Fruit fly (Drosophila melanogaster) whole organism: ENCODE measurements around the gene CG46435.

Source experiments
- CG8478 ChIP-seq: fragments of >200 bp; optimal IDR thresholded peaks from 2 replicates; lab custom pipeline; 2018; ENCODE audit warnings: inconsistent platforms
- Dll ChIP-seq: fragments of >200 bp; optimal IDR thresholded peaks from 2 replicates; lab custom pipeline; 2017
- EcR ChIP-seq, 2 experiments: fragments of >200 bp; optimal IDR thresholded peaks; 2 replicates each; lab custom pipeline; 2017; ENCODE audit warnings: missing biosample characterization in 2 of 2, missing genetic modification characterization in 2 of 2, missing genetic modification reagents in 2 of 2
- pan ChIP-seq: fragments of >200 bp; optimal IDR thresholded peaks from 2 replicates; lab custom pipeline; 2017
- psq ChIP-seq: fragments of >200 bp; optimal IDR thresholded peaks from 2 replicates; lab custom pipeline; 2017
- usp ChIP-seq: fragments of >200 bp; optimal IDR thresholded peaks from 2 replicates; lab custom pipeline; 2017; ENCODE audit warnings: missing biosample characterization, missing genetic modification characterization, mixed read lengths

The CG46435 gene

DNA sequence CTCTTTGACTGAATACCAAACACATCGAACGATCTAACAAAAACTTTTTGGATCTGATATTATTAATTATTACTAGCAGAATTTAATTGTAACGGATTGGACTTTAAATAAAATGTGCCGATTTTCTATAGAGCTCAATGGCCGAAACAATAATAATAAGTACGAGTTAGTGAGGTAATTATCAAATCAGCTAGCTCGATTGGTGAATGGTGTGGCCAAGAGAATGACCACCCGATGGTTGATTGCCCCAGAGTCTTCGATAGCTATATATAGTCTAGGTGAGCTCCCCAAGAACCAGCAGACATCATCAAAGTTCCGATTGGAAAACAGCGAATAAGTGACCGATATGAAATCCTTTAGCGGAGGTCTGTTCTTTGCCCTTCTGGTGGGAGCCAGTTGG lies 25.6 kb upstream of the CG46435 start, which contains the start of gene Cpr76Bb:
TSS of gene Cpr76Bb (plus strand) at position 301 of the 400 bp plus-strand sequence.
- no peak for TF ChIP-seq pan
- no peak for TF ChIP-seq psq (lab: Kevin White, UChicago)
- no peak for TF ChIP-seq CG8478
- TF ChIP-seq Dll (lab: Kevin White, UChicago), result no peak
- TF ChIP-seq usp (GFP tag; lab: Kevin White, UChicago), result no peak
- no peak for TF ChIP-seq EcR (GFP tag; optimal IDR thresholded peaks at IDR 0.05; lab: Kevin White, UChicago)

DNA sequence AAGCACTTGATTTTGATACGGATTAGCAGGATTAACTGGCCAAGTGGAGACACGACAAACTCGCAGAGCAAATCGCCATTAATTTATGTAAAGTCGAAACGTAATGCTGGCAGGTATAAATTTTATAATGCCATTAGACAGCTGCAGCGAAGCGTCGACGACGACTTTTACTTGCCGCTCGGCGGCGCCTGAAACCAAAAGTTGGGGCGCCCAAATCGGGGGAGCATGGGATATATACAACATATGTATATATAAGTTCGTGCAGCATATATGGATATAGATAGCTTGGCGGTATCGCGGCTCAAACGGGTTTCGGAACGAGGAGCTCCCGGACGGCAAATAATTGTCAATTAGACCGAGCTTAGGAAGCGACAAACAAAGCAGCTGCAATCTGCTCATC lies 24.3 kb upstream of the CG46435 start, which contains the start of gene Cpr76Bc:
TSS of gene Cpr76Bc (plus strand) at position 301 of the 400 bp plus-strand sequence.
- TF ChIP-seq psq (lab: Kevin White, UChicago) (no peak), pan (no peak), EcR (GFP tag; optimal IDR thresholded peaks at IDR 0.05; lab: Kevin White, UChicago) (no peak), CG8478 (no peak), usp (GFP tag; lab: Kevin White, UChicago) (no peak), Dll (lab: Kevin White, UChicago) (no peak)

DNA sequence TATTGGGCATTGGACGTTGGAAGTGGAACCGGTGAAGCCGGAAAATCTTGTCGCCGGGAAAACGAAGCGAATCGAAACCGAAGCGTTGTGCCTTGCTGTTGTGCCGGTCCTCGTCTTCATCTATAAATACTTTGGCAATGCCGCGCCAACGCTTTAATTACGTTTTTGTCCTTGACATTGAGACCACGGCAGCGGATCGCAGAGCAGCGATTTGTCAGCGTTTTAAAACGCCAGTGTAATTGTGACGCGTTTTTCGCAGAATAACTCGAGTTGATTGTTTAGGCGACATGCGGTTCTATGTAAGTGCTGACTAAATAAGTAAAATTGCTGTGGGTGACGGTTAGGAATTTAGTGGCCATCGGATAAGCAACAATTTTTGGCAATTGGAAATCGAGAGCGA lies 23.8 kb upstream of the CG46435 start:
- TF ChIP-seq Dll (lab: Kevin White, UChicago) (no peak), usp (GFP tag; lab: Kevin White, UChicago) (no peak), pan (no peak), EcR (GFP tag; optimal IDR thresholded peaks at IDR 0.05; lab: Kevin White, UChicago) (no peak), psq (lab: Kevin White, UChicago) (no peak), CG8478 (no peak)

DNA sequence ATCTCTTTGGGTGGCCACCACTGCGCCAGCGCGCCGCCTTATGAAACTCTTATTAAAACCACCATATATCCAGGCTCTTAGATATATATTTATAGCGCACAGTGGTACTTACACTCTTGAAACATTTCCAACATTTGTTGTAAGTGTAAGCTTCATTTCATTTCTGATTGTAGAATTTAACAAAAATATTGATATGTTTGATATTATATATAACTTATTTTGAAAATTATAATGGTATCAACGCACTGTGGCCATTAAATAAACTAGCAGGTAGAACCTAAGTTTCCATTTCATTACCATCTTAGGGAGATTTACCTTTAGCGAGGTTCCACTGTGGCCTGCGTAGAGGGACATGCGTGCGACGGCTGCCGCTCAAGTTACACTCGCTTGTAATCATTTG lies 20.2 kb upstream of the CG46435 start:
- TF ChIP-seq psq (lab: Kevin White, UChicago), result no peak
- no peak for TF ChIP-seq CG8478
- no peak for TF ChIP-seq EcR (GFP tag; optimal IDR thresholded peaks at IDR 0.05; lab: Kevin White, UChicago)
- TF ChIP-seq Dll (lab: Kevin White, UChicago), result no peak
- no peak for TF ChIP-seq pan
- no peak for TF ChIP-seq usp (GFP tag; lab: Kevin White, UChicago)

DNA sequence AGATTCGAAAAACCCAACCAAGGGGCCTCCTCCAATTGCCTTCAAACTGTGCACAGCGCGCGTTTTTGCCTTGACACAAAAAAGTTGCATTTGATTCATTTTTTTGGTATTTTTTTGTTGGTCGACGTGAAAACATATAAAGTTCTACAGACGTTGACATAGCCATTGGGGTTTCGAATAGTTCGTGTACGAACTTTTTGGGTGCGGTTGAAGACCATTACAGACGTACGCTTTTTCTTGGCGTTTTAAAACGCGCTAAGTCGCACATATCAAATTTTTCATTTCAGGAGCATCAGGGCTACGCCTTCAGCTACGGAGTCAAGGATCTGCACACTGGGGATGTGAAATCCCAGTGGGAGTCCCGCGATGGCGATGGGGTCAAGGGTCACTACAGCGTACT lies 19.2 kb upstream of the CG46435 start:
- TF ChIP-seq psq (lab: Kevin White, UChicago), result no peak
- TF ChIP-seq usp (GFP tag; lab: Kevin White, UChicago), result no peak
- TF ChIP-seq pan, result no peak
- no peak for TF ChIP-seq Dll (lab: Kevin White, UChicago)
- no peak for TF ChIP-seq EcR (GFP tag; optimal IDR thresholded peaks at IDR 0.05; lab: Kevin White, UChicago)
- TF ChIP-seq CG8478, result no peak

DNA sequence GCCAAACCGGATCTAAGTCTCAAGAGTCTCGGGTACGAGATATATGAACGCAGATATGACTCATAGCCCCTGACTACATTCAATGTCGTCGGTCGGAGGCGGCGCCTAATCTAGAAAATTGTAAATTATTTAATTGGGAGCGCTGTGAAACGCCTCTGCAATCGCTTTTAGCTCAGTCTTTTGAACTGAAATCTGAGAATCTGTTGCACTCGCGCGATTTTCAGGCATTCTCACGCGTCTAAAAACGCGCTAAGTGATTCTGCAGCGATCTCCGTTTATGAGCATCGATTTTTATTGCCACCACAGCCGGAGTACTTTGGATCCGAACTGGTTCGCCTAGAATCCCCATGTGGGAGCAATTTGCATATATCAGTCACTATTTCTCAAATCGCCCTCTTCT lies 16.4 kb upstream of the CG46435 start:
- TF ChIP-seq EcR (GFP tag; optimal IDR thresholded peaks at IDR 0.05; lab: Kevin White, UChicago) (no peak), psq (lab: Kevin White, UChicago) (no peak), pan (no peak), Dll (lab: Kevin White, UChicago) (no peak), usp (GFP tag; lab: Kevin White, UChicago) (no peak), CG8478 (no peak)

DNA sequence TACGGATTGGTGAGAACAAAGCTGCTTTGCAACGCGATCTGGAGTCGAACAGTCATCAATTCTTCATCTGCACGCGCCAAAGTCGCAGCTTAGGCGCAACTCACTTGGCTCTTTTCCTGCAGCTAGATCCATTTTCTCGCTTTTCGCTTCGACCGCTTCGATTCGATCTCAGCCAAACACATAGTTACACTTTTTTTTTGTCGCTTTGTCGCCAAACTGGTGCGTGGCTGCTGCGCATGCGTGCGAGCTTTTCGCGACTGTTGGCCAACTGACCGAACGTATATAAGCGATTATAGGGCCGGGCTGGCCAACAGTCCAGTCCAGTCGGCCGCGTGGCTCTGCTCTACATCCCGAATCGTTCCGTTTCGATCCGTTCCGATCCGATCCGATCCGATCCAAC lies 12.5 kb upstream of the CG46435 start, which contains the start of gene Cpr76Bd:
TSS of gene Cpr76Bd (plus strand) at position 301 of the 400 bp plus-strand sequence.
- TF ChIP-seq pan (no peak), CG8478 (no peak), psq (lab: Kevin White, UChicago) (no peak), usp (GFP tag; lab: Kevin White, UChicago) (no peak), Dll (lab: Kevin White, UChicago) (no peak), EcR (GFP tag; optimal IDR thresholded peaks at IDR 0.05; lab: Kevin White, UChicago) (no peak)

DNA sequence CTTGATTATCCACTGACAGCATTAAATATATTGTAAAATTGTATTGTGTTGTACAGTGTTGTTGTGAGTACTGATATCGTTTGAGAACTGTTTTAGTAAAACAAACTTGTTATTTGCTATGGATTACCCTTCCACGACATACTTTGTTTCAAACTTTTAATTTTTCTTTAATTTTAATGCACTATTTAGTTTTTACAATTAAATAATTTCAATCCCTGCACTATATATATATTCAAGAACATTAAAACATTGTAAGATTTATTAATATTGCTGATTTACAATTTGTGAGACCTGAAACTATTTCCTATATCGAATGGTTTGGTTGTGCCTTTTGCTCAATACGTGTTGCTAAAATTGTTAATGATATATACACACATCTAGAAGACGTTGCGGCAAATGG lies 805 bp upstream of the CG46435 start, which contains the start of the genes CG46434 and Dred:
TSS of gene CG46434 (minus strand) at position 101 of the 400 bp plus-strand sequence.
TSS of gene Dred (minus strand) at position 101 of the 400 bp plus-strand sequence.
- TF ChIP-seq EcR (GFP tag; optimal IDR thresholded peaks at IDR 0.05; lab: Kevin White, UChicago) (no peak), usp (GFP tag; lab: Kevin White, UChicago) (no peak), psq (lab: Kevin White, UChicago) (no peak), pan (no peak), Dll (lab: Kevin White, UChicago) (no peak), CG8478 (no peak)

DNA sequence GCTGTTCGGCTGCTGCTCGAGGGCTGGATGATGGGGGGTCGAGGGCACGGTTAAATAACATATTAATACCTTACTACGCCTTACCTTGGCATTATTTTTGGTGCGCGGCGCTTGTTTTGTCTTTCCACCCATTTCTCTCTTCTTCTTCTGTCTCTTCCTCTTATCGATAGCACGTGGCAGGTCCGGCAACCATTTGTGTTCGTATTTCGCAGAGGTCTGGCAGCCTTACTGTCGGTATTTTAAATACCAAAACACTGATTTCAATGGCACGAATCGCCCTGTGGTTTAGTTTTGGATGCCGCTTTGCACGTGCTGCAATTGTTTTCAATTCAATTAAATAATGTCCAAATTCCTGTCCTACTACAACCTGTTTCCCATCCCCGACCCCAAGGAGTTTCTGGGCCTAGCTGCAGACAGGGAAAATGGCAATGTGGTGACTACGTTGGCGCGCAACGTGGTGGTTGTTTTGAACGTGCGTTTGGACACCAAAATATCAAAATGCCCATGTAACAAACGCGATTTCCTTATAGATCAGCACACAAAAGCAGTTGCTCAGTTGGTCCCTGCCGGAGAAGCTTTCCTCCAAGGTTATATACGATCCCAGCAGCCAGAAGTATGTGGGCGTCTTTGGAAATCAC lies 7.3 kb downstream of the CG46435 start, which contains the start of the genes Ltn1 and CG9300:
TSS of gene Ltn1 (minus strand) at position 155 of the 638 bp plus-strand sequence.
TSS of gene CG9300 (plus strand) at position 285 of the 638 bp plus-strand sequence.
- TF ChIP-seq EcR (GFP tag; optimal IDR thresholded peaks at IDR 0.05; lab: Kevin White, UChicago) (no peak), CG8478 (no peak), usp (GFP tag; lab: Kevin White, UChicago) (no peak), psq (lab: Kevin White, UChicago) (no peak), pan (no peak), Dll (lab: Kevin White, UChicago) (no peak)

DNA sequence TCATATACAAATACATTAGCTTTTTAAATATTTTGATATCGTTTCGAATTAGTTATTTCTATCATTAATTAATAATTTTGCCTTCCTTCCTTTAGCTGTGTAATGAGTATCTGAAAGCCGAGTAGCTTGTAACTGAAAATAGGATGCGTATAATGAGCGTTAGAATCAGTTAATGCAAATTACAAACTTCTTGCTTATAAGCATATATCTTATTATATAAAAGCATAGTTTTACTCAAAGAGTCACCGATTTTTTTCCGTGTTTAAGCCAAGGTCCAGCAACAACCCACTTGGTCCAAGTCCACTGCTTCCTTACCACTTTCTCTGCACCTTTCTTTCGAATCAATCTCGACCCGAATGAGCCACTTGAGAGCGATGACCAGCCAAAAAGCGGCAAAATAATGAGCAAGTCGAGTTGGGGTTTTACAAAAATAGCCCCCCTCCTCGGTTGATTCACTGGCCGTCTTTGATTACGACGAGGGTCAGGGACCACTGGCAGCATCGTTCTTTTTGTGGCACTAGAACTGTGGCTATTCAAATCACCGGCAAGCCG lies 11.1 kb downstream of the CG46435 start:
- TF ChIP-seq psq (lab: Kevin White, UChicago) (no peak), usp (GFP tag; lab: Kevin White, UChicago) (no peak), CG8478 (no peak), Dll (lab: Kevin White, UChicago) (no peak), pan (no peak), EcR (GFP tag; optimal IDR thresholded peaks at IDR 0.05; lab: Kevin White, UChicago) (peak; percentile 16 to 50)

DNA sequence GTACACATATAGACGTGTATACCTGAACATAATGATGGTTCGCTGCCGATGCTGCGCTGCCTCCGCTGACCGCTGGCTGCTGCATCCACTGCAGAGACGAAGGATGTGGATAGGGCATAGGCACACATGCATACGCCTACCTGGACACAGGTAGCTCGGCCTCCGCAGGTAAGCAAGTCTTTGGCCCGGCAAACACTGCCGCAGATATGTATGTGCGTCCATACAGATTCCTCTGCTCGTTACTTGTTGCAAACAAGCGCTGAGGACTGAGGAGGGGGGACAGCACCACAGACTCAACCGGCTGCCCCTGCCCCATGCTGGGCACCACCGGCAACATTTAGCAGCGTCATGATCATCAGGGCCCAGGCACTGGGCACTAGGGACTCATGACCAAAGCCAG lies 11.8 kb downstream of the CG46435 start:
- TF ChIP-seq psq (lab: Kevin White, UChicago) (no peak), Dll (lab: Kevin White, UChicago) (peak; percentile 45)
